Worm (Caenorhabditis elegans): ENCODE results near the gene rexd-1.

DNA sequence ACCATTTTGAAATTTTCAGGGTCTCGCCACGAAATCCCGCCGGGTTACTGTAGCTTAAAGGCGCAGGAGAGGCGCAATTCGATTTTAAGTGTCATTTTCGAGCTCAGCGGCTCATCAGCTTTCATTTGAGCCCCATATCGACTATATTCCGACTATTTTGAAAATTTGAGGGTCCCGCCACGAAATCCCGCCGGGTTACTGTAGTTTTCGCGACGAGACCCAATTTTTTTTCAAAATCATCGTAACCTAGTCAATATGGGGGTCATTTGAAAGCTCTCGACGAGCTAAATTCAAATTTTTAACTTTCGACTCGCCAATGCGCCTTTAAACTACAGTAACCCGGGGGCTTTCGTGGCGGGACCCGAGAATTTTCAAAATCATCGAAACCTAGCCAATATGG lies 42.9 kb downstream of the rexd-1 start:
- TF ChIP-seq pqm-1 (tag; optimal IDR thresholded peaks at IDR 0.05) (no peak), elt-3 (tag; optimal IDR thresholded peaks at IDR 0.05) (no peak), Y116A8C.19 (tag; optimal IDR thresholded peaks at IDR 0.05; ENCODE audit: borderline replicate concordance) (no peak), ceh-82 (tag; optimal IDR thresholded peaks at IDR 0.05) (no peak), dpl-1 (GFP tag; optimal IDR thresholded peaks at IDR 0.05) (no peak), lsy-2 (tag; optimal IDR thresholded peaks at IDR 0.05) (peak in 1 of 2 experiments; percentile 31), tlp-1 (tag; optimal IDR thresholded peaks at IDR 0.05) (no peak)

Measured in whole organism, L1 larva.